Worm (Caenorhabditis elegans): ENCODE data around the gene Y38E10A.17.
A peak's percentile ranks its signal among the peaks of the same experiment; 100 is the strongest.

Gene Y38E10A.17

DNA sequence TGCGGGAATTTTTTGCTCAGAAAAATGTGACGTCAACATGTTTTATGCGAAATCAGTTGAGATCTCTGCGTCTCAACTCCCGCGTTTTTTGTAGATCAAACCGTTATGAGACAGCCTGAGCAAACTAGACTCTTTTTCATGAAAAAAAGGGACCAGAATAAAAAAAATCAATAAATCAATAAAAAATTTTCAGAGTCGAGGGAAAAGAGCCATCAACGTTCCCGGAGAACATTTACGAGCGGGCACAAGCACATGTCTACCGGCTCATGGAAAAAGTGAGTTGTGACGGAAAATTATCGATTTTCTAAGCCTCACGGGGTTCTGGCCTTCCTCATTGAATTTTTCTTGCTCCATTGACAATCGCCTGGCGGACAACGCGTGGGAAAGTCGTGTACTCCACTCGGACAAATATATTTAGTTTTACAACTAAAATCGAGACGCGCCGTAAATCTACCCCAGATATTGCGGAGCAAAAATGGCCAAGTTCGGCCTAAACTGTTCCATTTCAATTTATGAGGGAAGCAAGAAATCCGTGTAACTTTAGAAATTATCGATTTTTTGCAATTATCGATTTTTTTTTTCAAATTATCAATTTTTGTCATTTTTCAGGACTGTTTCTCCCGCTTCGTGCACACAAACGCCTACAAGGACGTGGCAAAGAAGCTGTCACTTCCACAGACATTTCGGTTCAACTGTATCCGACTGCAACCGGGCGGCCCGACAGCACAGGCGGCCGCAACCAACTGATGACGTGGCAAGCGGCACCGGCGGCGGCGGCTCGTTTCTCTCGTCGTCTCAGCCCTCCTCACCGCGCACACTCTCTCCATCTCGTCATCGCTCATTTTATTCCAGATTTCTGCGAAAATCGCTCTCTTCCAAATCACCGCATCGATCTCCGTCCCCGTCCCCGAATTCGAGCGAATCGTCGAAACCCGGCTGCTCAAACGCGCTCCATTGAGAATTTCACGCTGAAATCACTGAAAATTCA, 36.6 kb upstream of the Y38E10A.17 start:
- TF ChIP-seq nhr-77 (tag; optimal IDR thresholded peaks at IDR 0.05) (no peak), ceh-28 (tag; optimal IDR thresholded peaks at IDR 0.05) (peak; percentile 69)

ce11 chrII:12669882-12670281, 35.3 kb upstream of the Y38E10A.17 start:
- TF ChIP-seq nhr-12 (tag; optimal IDR thresholded peaks at IDR 0.05) (no peak), tbx-2 (tag; optimal IDR thresholded peaks at IDR 0.05) (no peak), sea-2 (GFP tag; optimal IDR thresholded peaks at IDR 0.05) (no peak), pha-4 (tag; optimal IDR thresholded peaks at IDR 0.05) (no peak), nfya-1 (tag; optimal IDR thresholded peaks at IDR 0.05; ENCODE audit: insufficient read depth) (no peak), R02D3.7 (tag; optimal IDR thresholded peaks at IDR 0.05) (no peak), eor-1 (tag; optimal IDR thresholded peaks at IDR 0.05) (no peak), nhr-28 (tag; optimal IDR thresholded peaks at IDR 0.05) (no peak), ceh-9 (tag; optimal IDR thresholded peaks at IDR 0.05) (no peak), nhr-23 (tag; optimal IDR thresholded peaks at IDR 0.05) (no peak), nhr-43 (tag; optimal IDR thresholded peaks at IDR 0.05; ENCODE audit: poor library complexity, severe bottlenecking) (no peak), mdl-1 (tag; optimal IDR thresholded peaks at IDR 0.05) (no peak), fkh-10 (GFP tag; optimal IDR thresholded peaks at IDR 0.05) (no peak)

DNA sequence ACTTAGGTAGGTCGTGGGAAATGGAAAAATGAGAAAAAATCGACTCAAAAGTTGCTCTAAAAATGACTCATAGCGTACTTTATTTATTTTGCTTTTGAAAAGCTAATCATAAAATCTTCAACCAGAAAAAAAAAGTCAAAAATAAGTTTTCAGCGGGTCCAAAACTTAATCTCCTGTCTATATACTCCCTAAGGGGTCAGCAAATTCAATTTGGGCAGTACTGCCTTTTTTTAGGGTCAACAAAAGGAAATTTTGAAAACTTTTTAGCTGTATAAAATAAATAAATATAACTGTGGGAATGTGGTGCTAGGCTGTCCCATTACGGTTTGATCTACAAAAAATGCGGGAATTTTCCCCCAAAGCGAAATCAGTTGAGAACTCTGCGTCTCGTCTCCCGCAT, 34.7 kb upstream of the Y38E10A.17 start:
- TF ChIP-seq nhr-12 (tag; optimal IDR thresholded peaks at IDR 0.05) (no peak), fkh-10 (GFP tag; optimal IDR thresholded peaks at IDR 0.05) (peak; percentile 53), lsy-12 (tag; optimal IDR thresholded peaks at IDR 0.05) (no peak)

- no peak for TF ChIP-seq ztf-4 (tag; optimal IDR thresholded peaks at IDR 0.05)
- TF ChIP-seq fkh-2 (tag; optimal IDR thresholded peaks at IDR 0.05) = no peak
- no peak for TF ChIP-seq hmg-11 (tag; optimal IDR thresholded peaks at IDR 0.05)
- TF ChIP-seq elt-3 (tag; optimal IDR thresholded peaks at IDR 0.05) = no peak
- TF ChIP-seq ceh-28 (tag; optimal IDR thresholded peaks at IDR 0.05) = no peak
- TF ChIP-seq nhr-12 (tag; optimal IDR thresholded peaks at IDR 0.05) = no peak
- no peak for TF ChIP-seq ceh-16 (tag; optimal IDR thresholded peaks at IDR 0.05)
- TF ChIP-seq nhr-76 (tag; optimal IDR thresholded peaks at IDR 0.05) = no peak
- TF ChIP-seq unc-62 (GFP tag; optimal IDR thresholded peaks at IDR 0.05) = no peak
- no peak for TF ChIP-seq aly-2 (tag; optimal IDR thresholded peaks at IDR 0.05)
- TF ChIP-seq ZK546.5 (tag; optimal IDR thresholded peaks at IDR 0.05) = no peak
- TF ChIP-seq R02D3.7 (tag; optimal IDR thresholded peaks at IDR 0.05) = no peak
- no peak for TF ChIP-seq nhr-23 (tag; optimal IDR thresholded peaks at IDR 0.05)
- TF ChIP-seq sea-2 (GFP tag; optimal IDR thresholded peaks at IDR 0.05) = no peak
- no peak for TF ChIP-seq eor-1 (tag; optimal IDR thresholded peaks at IDR 0.05)
- no peak for TF ChIP-seq ama-1 (optimal IDR thresholded peaks at IDR 0.05)
- TF ChIP-seq daf-12 (tag; optimal IDR thresholded peaks at IDR 0.05) = no peak
- no peak for TF ChIP-seq tbx-2 (tag; optimal IDR thresholded peaks at IDR 0.05)
- no peak for TF ChIP-seq nhr-25 (tag; optimal IDR thresholded peaks at IDR 0.05)
- no peak for TF ChIP-seq egl-27 (tag; optimal IDR thresholded peaks at IDR 0.05)
These were observed 34.3 kb upstream of the Y38E10A.17 start for ce11 chrII:12668874-12669273.

DNA sequence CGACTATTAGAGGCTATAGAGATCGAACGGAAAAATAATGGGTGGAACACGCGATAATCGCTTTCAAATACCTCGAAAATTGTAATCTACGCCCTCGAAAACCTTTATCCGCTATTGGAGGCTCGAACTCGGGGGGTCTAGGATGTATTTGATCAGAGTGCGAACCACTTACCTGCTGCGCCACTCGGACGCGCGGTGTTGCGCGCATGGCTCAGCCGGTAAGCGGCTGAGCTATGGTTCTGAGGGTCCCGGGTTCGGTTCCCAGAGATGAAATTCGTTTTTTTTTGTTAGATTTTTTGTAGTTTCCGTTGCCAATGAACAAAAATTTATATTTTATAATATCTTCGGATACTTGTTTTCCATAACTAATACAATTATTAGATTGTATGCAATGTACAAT, 33.5 kb upstream of the Y38E10A.17 start:
- TF ChIP-seq hmg-11 (tag; optimal IDR thresholded peaks at IDR 0.05) (no peak), ceh-16 (tag; optimal IDR thresholded peaks at IDR 0.05) (no peak), tbx-2 (tag; optimal IDR thresholded peaks at IDR 0.05) (no peak), nhr-43 (tag; optimal IDR thresholded peaks at IDR 0.05; ENCODE audit: poor library complexity, severe bottlenecking) (no peak), egl-27 (tag; optimal IDR thresholded peaks at IDR 0.05) (no peak), daf-12 (tag; optimal IDR thresholded peaks at IDR 0.05) (no peak), ama-1 (optimal IDR thresholded peaks at IDR 0.05) (no peak), pqm-1 (tag; optimal IDR thresholded peaks at IDR 0.05) (no peak), elt-1 (tag; optimal IDR thresholded peaks at IDR 0.05) (no peak), elt-3 (tag; optimal IDR thresholded peaks at IDR 0.05) (no peak), lin-39 (tag; optimal IDR thresholded peaks at IDR 0.05) (no peak), egl-5 (tag; optimal IDR thresholded peaks at IDR 0.05) (no peak), nhr-23 (tag; optimal IDR thresholded peaks at IDR 0.05) (no peak), aly-2 (tag; optimal IDR thresholded peaks at IDR 0.05) (no peak), nhr-12 (tag; optimal IDR thresholded peaks at IDR 0.05) (no peak), pha-4 (tag; optimal IDR thresholded peaks at IDR 0.05) (no peak), jun-1 (tag; optimal IDR thresholded peaks at IDR 0.05) (no peak), elt-2 (tag; optimal IDR thresholded peaks at IDR 0.05) (no peak), nfya-1 (tag; optimal IDR thresholded peaks at IDR 0.05; ENCODE audit: insufficient read depth) (no peak)

Measured in whole organism, L3 larva.